Fruit fly (Drosophila melanogaster) whole organism, embryonic: Measurements from ENCODE around the gene CG13049.
A peak's percentile ranks its signal among the peaks of the same experiment; 100 is the strongest.

Experiments
- Awh ChIP-seq: fragments of 200-800 bp; sonication (Bioruptor generic); IDR thresholded peaks from 2 replicates; pipeline ENCODE4, ENCODE4 v1.3.6; 2022; ENCODE audit warnings: missing biosample characterization, missing genetic modification characterization
- Blimp-1 ChIP-seq: fragments of 200-800 bp; sonication (Bioruptor generic); optimal IDR thresholded peaks from 3 replicates; lab custom pipeline; 2018; ENCODE audit warnings: missing biosample characterization, missing genetic modification characterization, mild to moderate bottlenecking, moderate library complexity, missing genetic modification reagents
- C15 ChIP-seq: fragments of 200-800 bp; sonication (Bioruptor generic); IDR thresholded peaks from 3 replicates; pipeline ENCODE4 v1.3.6; 2022; ENCODE audit warnings: missing biosample characterization, missing genetic modification characterization
- CG12071 ChIP-seq: fragments of 200-800 bp; sonication (Bioruptor generic); optimal IDR thresholded peaks from 3 replicates; lab custom pipeline; 2018; ENCODE audit warnings: missing biosample characterization, mild to moderate bottlenecking, missing genetic modification characterization
- CG12769 ChIP-seq: fragments of 200-800 bp; sonication (Bioruptor generic); optimal IDR thresholded peaks from 2 replicates; lab custom pipeline; 2019; ENCODE audit warnings: missing biosample characterization, mild to moderate bottlenecking, missing genetic modification characterization, moderate library complexity
- CG14050 ChIP-seq: fragments of 200-800 bp; sonication (Bioruptor generic); IDR thresholded peaks from 3 replicates; pipeline ENCODE4 v1.3.6; 2022; ENCODE audit warnings: missing biosample characterization, missing genetic modification characterization
- CG17359 ChIP-seq: fragments of 200-800 bp; sonication (Bioruptor generic); optimal IDR thresholded peaks from 3 replicates; lab custom pipeline; 2018; ENCODE audit warnings: missing biosample characterization, mild to moderate bottlenecking, missing genetic modification characterization, moderate library complexity
- CG1792 ChIP-seq: fragments of 200-800 bp; sonication (Bioruptor generic); optimal IDR thresholded peaks from 2 replicates; lab custom pipeline; 2016; ENCODE audit warnings: missing biosample characterization, missing genetic modification characterization
- CG30431 ChIP-seq: fragments of 200-800 bp; sonication (Bioruptor generic); optimal IDR thresholded peaks from 2 replicates; lab custom pipeline; 2017; ENCODE audit warnings: missing biosample characterization, missing genetic modification characterization
- CG31224 ChIP-seq: fragments of 200-800 bp; sonication (Bioruptor generic); IDR thresholded peaks from 2 replicates; pipeline ENCODE4 v1.3.6; 2022; ENCODE audit warnings: missing biosample characterization, missing genetic modification characterization
- CG31388 ChIP-seq: fragments of 200-800 bp; sonication (Bioruptor generic); optimal IDR thresholded peaks from 2 replicates; lab custom pipeline; 2016; ENCODE audit warnings: missing biosample characterization, missing genetic modification characterization
- CG31441 ChIP-seq: fragments of 200-800 bp; sonication (Bioruptor generic); IDR thresholded peaks from 2 replicates; pipeline ENCODE4 v1.3.6; 2022; ENCODE audit warnings: missing biosample characterization, missing genetic modification characterization
- CG6813 ChIP-seq: fragments of 200-800 bp; sonication (Bioruptor generic); optimal IDR thresholded peaks from 2 replicates; lab custom pipeline; 2017; ENCODE audit warnings: missing biosample characterization, missing genetic modification characterization, mild to moderate bottlenecking, moderate library complexity, missing genetic modification reagents
- CG7839 ChIP-seq: fragments of 200-800 bp; sonication (Bioruptor generic); optimal IDR thresholded peaks from 3 replicates; lab custom pipeline; 2018; ENCODE audit warnings: missing biosample characterization, mild to moderate bottlenecking, missing genetic modification characterization, moderate library complexity
- CG8290 ChIP-seq, 3 experiments: fragments of 200-800 bp; sonication (Bioruptor generic); optimal IDR thresholded peaks; 2 replicates each; lab custom pipeline; 2016 to 2019; ENCODE audit warnings: missing biosample characterization in 3 of 3, missing genetic modification characterization in 3 of 3, mild to moderate bottlenecking in 2 of 3, moderate library complexity in 1 of 3
- HLH3B ChIP-seq: fragments of 200-800 bp; sonication (Bioruptor generic); IDR thresholded peaks from 2 replicates; pipeline ENCODE4 v1.3.6; 2022; ENCODE audit warnings: missing biosample characterization, missing genetic modification characterization
- Hr51 ChIP-seq, 2 experiments: fragments of 200-800 bp; sonication (Bioruptor generic); optimal IDR thresholded peaks; 2 replicates in 1 of 2; 3 replicates in 1 of 2; lab custom pipeline; 2016 to 2018; ENCODE audit warnings: missing biosample characterization in 2 of 2, missing genetic modification characterization in 2 of 2, mild to moderate bottlenecking in 1 of 2, moderate library complexity in 1 of 2
- Med ChIP-seq: fragments of 200-800 bp; sonication (Bioruptor generic); peaks from one replicate; lab custom pipeline; 2016; ENCODE audit warnings: missing biosample characterization, missing genetic modification characterization, mild to moderate bottlenecking, inconsistent platforms, moderate library complexity
- Oli ChIP-seq: fragments of 200-800 bp; sonication (Bioruptor generic); optimal IDR thresholded peaks from 2 replicates; lab custom pipeline; 2018; ENCODE audit warnings: missing biosample characterization, mild to moderate bottlenecking, missing genetic modification characterization, moderate library complexity
- Ptx1 ChIP-seq: fragments of 200-800 bp; sonication (Bioruptor generic); IDR thresholded peaks from 2 replicates; pipeline ENCODE4 v1.3.6; 2022; ENCODE audit warnings: missing biosample characterization, missing genetic modification characterization
- Sry-β ChIP-seq: fragments of 200-800 bp; sonication (Bioruptor generic); optimal IDR thresholded peaks from 2 replicates; lab custom pipeline; 2018; ENCODE audit warnings: missing biosample characterization, mild to moderate bottlenecking, missing genetic modification characterization, moderate library complexity
- Trl ChIP-seq, 3 experiments: fragments of >200 bp in 2 of 3; fragments of 200-800 bp in 1 of 3; sonication (Bioruptor generic) in 1 of 3; optimal IDR thresholded peaks; 2 replicates in 1 of 3; 3 replicates in 2 of 3; lab custom pipeline; 2016 to 2017; ENCODE audit warnings: missing biosample characterization in 1 of 3, missing genetic modification characterization in 1 of 3
- Xbp1 ChIP-seq: fragments of 200-800 bp; sonication (Bioruptor generic); optimal IDR thresholded peaks from 3 replicates; lab custom pipeline; 2016; ENCODE audit warnings: missing biosample characterization, mild to moderate bottlenecking, missing genetic modification characterization
- amos ChIP-seq: fragments of 200-800 bp; sonication (Bioruptor generic); IDR thresholded peaks from 2 replicates; pipeline ENCODE4 v1.3.6; 2022; ENCODE audit warnings: missing biosample characterization, missing genetic modification characterization; ENCODE audit not compliant: partially characterized antibody
- br ChIP-seq: fragments of >200 bp; optimal IDR thresholded peaks from 2 replicates; lab custom pipeline; 2017
- chinmo ChIP-seq: fragments of 200-800 bp; sonication (Bioruptor generic); IDR thresholded peaks from 4 replicates; pipeline ENCODE4 v1.3.6; 2022; ENCODE audit warnings: missing biosample characterization, missing genetic modification characterization; ENCODE audit not compliant: partially characterized antibody
- cwo ChIP-seq: fragments of 200-800 bp; sonication (Bioruptor generic); optimal IDR thresholded peaks from 3 replicates; lab custom pipeline; 2017; ENCODE audit warnings: missing biosample characterization, missing genetic modification characterization, mild to moderate bottlenecking, moderate library complexity, missing genetic modification reagents
- dimm ChIP-seq: fragments of 200-800 bp; sonication (Bioruptor generic); IDR thresholded peaks from 2 replicates; pipeline ENCODE4 v1.3.6; 2022; ENCODE audit warnings: missing biosample characterization, missing genetic modification characterization
- dpn ChIP-seq, 2 experiments: fragments of 200-800 bp; sonication (Bioruptor generic); optimal IDR thresholded peaks; 3 replicates each; lab custom pipeline; 2016; ENCODE audit warnings: missing biosample characterization in 2 of 2, missing genetic modification characterization in 2 of 2
- dysf ChIP-seq: fragments of 200-800 bp; sonication (Bioruptor generic); IDR thresholded peaks from 3 replicates; pipeline ENCODE4 v1.3.6; 2022; ENCODE audit warnings: missing biosample characterization, missing genetic modification characterization
- en ChIP-seq: fragments of 200-800 bp; sonication (Bioruptor generic); optimal IDR thresholded peaks from 2 replicates; lab custom pipeline; 2016; ENCODE audit warnings: missing biosample characterization, missing genetic modification characterization
- fd3F ChIP-seq: fragments of 200-800 bp; sonication (Bioruptor generic); optimal IDR thresholded peaks from 2 replicates; lab custom pipeline; 2018; ENCODE audit warnings: missing biosample characterization, mild to moderate bottlenecking, missing genetic modification characterization, moderate library complexity
- gem ChIP-seq: fragments of 200-800 bp; sonication (Bioruptor generic); optimal IDR thresholded peaks from 2 replicates; lab custom pipeline; 2019; ENCODE audit warnings: missing biosample characterization, mild to moderate bottlenecking, missing genetic modification characterization, moderate library complexity
- h ChIP-seq: fragments of >200 bp; optimal IDR thresholded peaks from 2 replicates; lab custom pipeline; 2017
- jumu ChIP-seq: fragments of 200-800 bp; sonication (Bioruptor generic); optimal IDR thresholded peaks from 3 replicates; lab custom pipeline; 2016; ENCODE audit warnings: missing biosample characterization, missing genetic modification characterization
- pan ChIP-seq, 4 experiments: fragments of >200 bp in 3 of 4; fragments of 200-800 bp in 1 of 4; sonication (Bioruptor generic) in 1 of 4; optimal IDR thresholded peaks in 3 of 4; IDR thresholded peaks in 1 of 4; 2 replicates each; pipeline versions ENCODE4 v1.3.6 to Lab custom; 2017 to 2022; ENCODE audit warnings: missing biosample characterization in 2 of 4, missing genetic modification characterization in 2 of 4, mixed read lengths in 1 of 4
- phol ChIP-seq: fragments of 200-800 bp; sonication (Bioruptor generic); optimal IDR thresholded peaks from 3 replicates; lab custom pipeline; 2018; ENCODE audit warnings: missing biosample characterization, mild to moderate bottlenecking, missing genetic modification characterization, moderate library complexity
- pnt ChIP-seq: fragments of 200-800 bp; sonication (Bioruptor generic); optimal IDR thresholded peaks from 3 replicates; lab custom pipeline; 2016; ENCODE audit warnings: missing biosample characterization, missing genetic modification characterization
- run ChIP-seq: fragments of 200-800 bp; sonication (Bioruptor generic); optimal IDR thresholded peaks from 3 replicates; lab custom pipeline; 2018; ENCODE audit warnings: missing biosample characterization, mild to moderate bottlenecking, missing genetic modification characterization
- sd ChIP-seq: fragments of 200-800 bp; sonication (Bioruptor generic); optimal IDR thresholded peaks from 3 replicates; lab custom pipeline; 2018; ENCODE audit warnings: missing biosample characterization, mild to moderate bottlenecking, missing genetic modification characterization, moderate library complexity
- slbo ChIP-seq: fragments of 200-800 bp; sonication (Bioruptor generic); IDR thresholded peaks from 2 replicates; pipeline ENCODE4 v1.3.6; 2022; ENCODE audit warnings: missing biosample characterization, missing genetic modification characterization
- tgo ChIP-seq: fragments of 200-800 bp; sonication (Bioruptor generic); IDR thresholded peaks from 3 replicates; pipeline ENCODE4 v1.3.6; 2022; ENCODE audit warnings: missing biosample characterization, missing genetic modification characterization
- ttk ChIP-seq: fragments of 200-800 bp; sonication (Bioruptor generic); IDR thresholded peaks from 2 replicates; pipeline ENCODE4 v2.1.2; 2022; ENCODE audit warnings: missing biosample characterization, missing genetic modification characterization
- unc-4 ChIP-seq: fragments of 200-800 bp; sonication (Bioruptor generic); IDR thresholded peaks from 2 replicates; pipeline ENCODE4 v1.3.6; 2022; ENCODE audit warnings: missing biosample characterization, missing genetic modification characterization; ENCODE audit not compliant: partially characterized antibody

CG13049 gene

dm6 chr3L:16289067-16289466, 7.3 kb upstream of the CG13049 start (continued):
- TF ChIP-seq Blimp-1 (GFP tag; lab: Kevin White, UChicago): peak; percentile 22
- TF ChIP-seq br (lab: Kevin White, UChicago): no peak
- no peak for TF ChIP-seq dimm (GFP tag; lab: Robert Waterston, UW)
- no peak for TF ChIP-seq CG30431 (GFP tag; lab: Kevin White, UChicago)
- TF ChIP-seq CG1792 (GFP tag; lab: Kevin White, UChicago): no peak
- TF ChIP-seq Awh (GFP tag; lab: Robert Waterston, UW): no peak
- TF ChIP-seq, all 482 proteins: peak for 73

- no peak for TF ChIP-seq CG31388 (GFP tag; lab: Kevin White, UChicago)
- TF ChIP-seq chinmo: 0 out of 4 replicates have a peak, but pooled peaks have one; percentile 18
- peak; percentile 8 to 42 for TF ChIP-seq Trl (optimal IDR thresholded peaks at IDR 0.05; lab: Kevin White, UChicago)
- no peak for TF ChIP-seq Trl (GFP tag; optimal IDR thresholded peaks at IDR 0.05; lab: Kevin White, UChicago)
These were observed 6.6 kb upstream of the CG13049 start, which contains the start of gene CG13046 for dm6 chr3L:16288322-16288721. CG13046 (minus strand) TSS chr3L:16288422.

dm6 chr3L:16286258-16286657, 4.5 kb upstream of the CG13049 start:
- TF ChIP-seq dpn (GFP tag; optimal IDR thresholded peaks at IDR 0.05; lab: Kevin White, UChicago): peak in 1 of 2 experiments; percentile 1
- no peak for TF ChIP-seq CG8290 (GFP tag; optimal IDR thresholded peaks at IDR 0.05; lab: Kevin White, UChicago)
- peak in 1 of 2 experiments; percentile 46 for TF ChIP-seq CG8290 (tag; optimal IDR thresholded peaks at IDR 0.05; lab: Kevin White, UChicago)
- peak; percentile 56 for TF ChIP-seq gem
- peak; percentile 34; the same call in 1 of the 2 replicates for TF ChIP-seq HLH3B
- TF ChIP-seq run (tag; lab: Kevin White, UChicago): peak; percentile 6
- 0 out of 2 replicates have a peak, but pooled peaks have one; percentile 29 for TF ChIP-seq CG31441 (GFP tag; lab: Robert Waterston, UW)
- TF ChIP-seq cwo: peak; percentile 79
- TF ChIP-seq CG7839 (tag; lab: Kevin White, UChicago): peak; percentile 48
- no peak for TF ChIP-seq pan (optimal IDR thresholded peaks at IDR 0.05; lab: Kevin White, UChicago)
- peak in 1 of 2 experiments; percentile 56 for TF ChIP-seq pan (GFP tag; optimal IDR thresholded peaks at IDR 0.05 in 1 of 2, IDR thresholded peaks at IDR 0.05 in 1 of 2)
- TF ChIP-seq unc-4 (GFP tag; lab: Robert Waterston, UW): no peak
- peak; percentile 28 for TF ChIP-seq phol
- no peak for TF ChIP-seq CG6813
- peak; percentile 44 for TF ChIP-seq Oli (tag; lab: Kevin White, UChicago)
- peak; percentile 3 for TF ChIP-seq pnt
- TF ChIP-seq ttk (GFP tag; lab: Robert Waterston, UW): 0 out of 2 replicates have a peak, but pooled peaks have one; percentile 5
- no peak for TF ChIP-seq Sry-β (GFP tag; lab: Kevin White, UChicago)
- peak; percentile 31 for TF ChIP-seq CG12071 (GFP tag; lab: Kevin White, UChicago)
- TF ChIP-seq chinmo: 0 out of 4 replicates have a peak, but pooled peaks have one; percentile 47
- peak; percentile 60; the same call in 1 of the 2 replicates for TF ChIP-seq Ptx1 (GFP tag; lab: Robert Waterston, UW)
- TF ChIP-seq Hr51 (GFP tag; optimal IDR thresholded peaks at IDR 0.05; lab: Kevin White, UChicago): peak in 1 of 2 experiments; percentile 67
- TF ChIP-seq Xbp1: peak; percentile 10
- no peak for TF ChIP-seq amos (GFP tag; lab: Robert Waterston, UW)
- peak; percentile 39 for TF ChIP-seq CG12769 (tag; lab: Kevin White, UChicago)
- TF ChIP-seq tgo: peak; percentile 35; the same call in 2 of the 3 replicates
- no peak for TF ChIP-seq en (GFP tag; lab: Kevin White, UChicago)
- TF ChIP-seq CG14050 (GFP tag; lab: Robert Waterston, UW): 0 out of 3 replicates have a peak, but pooled peaks have one; percentile 17
- TF ChIP-seq h (lab: Kevin White, UChicago): no peak
- peak; percentile 3 for TF ChIP-seq jumu (GFP tag; lab: Kevin White, UChicago)
- TF ChIP-seq dysf (GFP tag; lab: Robert Waterston, UW): peak; percentile 56; the same call in 2 of the 3 replicates
- peak; percentile 31 for TF ChIP-seq CG17359 (tag; lab: Kevin White, UChicago)
- peak; percentile 79 for TF ChIP-seq Med (GFP tag; lab: Kevin White, UChicago)
- 0 out of 3 replicates have a peak, but pooled peaks have one; percentile 15 for TF ChIP-seq C15 (GFP tag; lab: Robert Waterston, UW)
- peak; percentile 7 for TF ChIP-seq fd3F (GFP tag; lab: Kevin White, UChicago)
- TF ChIP-seq CG31224: no peak
- no peak for TF ChIP-seq slbo (GFP tag; lab: Robert Waterston, UW)
- peak; percentile 23 for TF ChIP-seq Blimp-1 (GFP tag; lab: Kevin White, UChicago)
- peak; percentile 22 for TF ChIP-seq sd (tag; lab: Kevin White, UChicago)
